Worm (Caenorhabditis elegans) whole organism, young adult: Measurements from ENCODE around the gene R11D1.3.

ENCODE experiments used
- B0035.1 ChIP-seq: sonication (generic microtip); optimal IDR thresholded peaks from 2 replicates; lab custom pipeline; 2016; ENCODE audit warnings: missing genetic modification characterization, mild to moderate bottlenecking, missing compliant biosample characterization, missing genotype, missing genetic modification reagents
- B0336.3 ChIP-seq: fragments of 200-800 bp; sonication (Bioruptor generic); IDR thresholded peaks from 2 replicates; pipeline ENCODE4 v1.3.6; 2022; ENCODE audit warnings: missing genetic modification characterization, missing compliant biosample characterization
- F49E8.2 ChIP-seq: sonication (generic microtip); optimal IDR thresholded peaks from 3 replicates; lab custom pipeline; 2017; ENCODE audit warnings: missing genetic modification characterization, mild to moderate bottlenecking, missing compliant biosample characterization, antibody characterized with exemption, moderate library complexity; ENCODE audit not compliant: insufficient read depth
- F57A8.1 ChIP-seq: fragments of 200-800 bp; sonication (Bioruptor generic); optimal IDR thresholded peaks from 2 replicates; lab custom pipeline; 2018; ENCODE audit warnings: mild to moderate bottlenecking, missing genetic modification characterization, moderate library complexity, missing compliant biosample characterization
- K12H6.12 ChIP-seq: fragments of 200-800 bp; sonication (Bioruptor generic); optimal IDR thresholded peaks from 2 replicates; lab custom pipeline; 2018; ENCODE audit warnings: mild to moderate bottlenecking, missing genetic modification characterization, missing compliant biosample characterization
- attf-6 ChIP-seq: fragments of 200-800 bp; sonication (Bioruptor generic); IDR thresholded peaks from 2 replicates; pipeline ENCODE4 v1.3.6; 2022; ENCODE audit warnings: missing genetic modification reagents, missing genetic modification characterization, missing compliant biosample characterization
- ceh-40 ChIP-seq: fragments of 200-800 bp; sonication (Bioruptor generic); IDR thresholded peaks from 2 replicates; pipeline ENCODE4 v1.3.6; 2022; ENCODE audit warnings: missing genetic modification characterization, missing compliant biosample characterization
- dpl-1 ChIP-seq: fragments of 150-350 bp; optimal IDR thresholded peaks from 2 replicates; lab custom pipeline; 2014; ENCODE audit warnings: missing biosample characterization, missing genetic modification reagents, missing genetic modification characterization
- egl-18 ChIP-seq: fragments of 200-800 bp; sonication (Bioruptor generic); IDR thresholded peaks from 2 replicates; pipeline ENCODE4 v1.3.6; 2022; ENCODE audit warnings: missing genetic modification reagents, missing genetic modification characterization, missing compliant biosample characterization
- ekl-4 ChIP-seq: fragments of 200-800 bp; sonication (Bioruptor generic); IDR thresholded peaks from 2 replicates; pipeline ENCODE4 v1.3.6; 2022; ENCODE audit warnings: missing genetic modification reagents, missing genetic modification characterization, missing compliant biosample characterization
- hmg-20 ChIP-seq: fragments of 200-800 bp; sonication (Bioruptor generic); IDR thresholded peaks from 2 replicates; pipeline ENCODE4 v1.3.6; 2022; ENCODE audit warnings: missing genetic modification reagents, missing genetic modification characterization, missing compliant biosample characterization
- lag-1 ChIP-seq: fragments of 200-800 bp; sonication (Bioruptor generic); IDR thresholded peaks from 2 replicates; pipeline ENCODE4 v1.3.6; 2022; ENCODE audit warnings: missing genetic modification reagents, missing genetic modification characterization, missing compliant biosample characterization
- let-526 ChIP-seq: fragments of 200-800 bp; sonication (Bioruptor generic); IDR thresholded peaks from 2 replicates; pipeline ENCODE4 v1.3.6; 2022; ENCODE audit warnings: missing genetic modification reagents, missing genetic modification characterization, missing compliant biosample characterization
- lin-35 ChIP-seq, 3 experiments: fragments of 150-350 bp in 2 of 3; sonication (generic microtip) in 1 of 3; optimal IDR thresholded peaks; 2 replicates each; lab custom pipeline; 2014 to 2018; ENCODE audit warnings: missing biosample characterization in 3 of 3, missing genetic modification characterization in 3 of 3, missing genetic modification reagents in 3 of 3
- lin-40 ChIP-seq: sonication (generic microtip); optimal IDR thresholded peaks from 2 replicates; lab custom pipeline; 2016; ENCODE audit warnings: missing genetic modification characterization, mild to moderate bottlenecking, missing compliant biosample characterization, missing genotype, missing genetic modification reagents
- lin-54 ChIP-seq: fragments of 200-800 bp; sonication (Bioruptor generic); optimal IDR thresholded peaks from 2 replicates; lab custom pipeline; 2018; ENCODE audit warnings: mild to moderate bottlenecking, missing genetic modification characterization, missing compliant biosample characterization
- madf-3 ChIP-seq: fragments of 200-800 bp; sonication (Bioruptor generic); IDR thresholded peaks from 2 replicates; pipeline ENCODE4 v1.3.6; 2022; ENCODE audit warnings: missing genetic modification reagents, missing genetic modification characterization, missing compliant biosample characterization
- madf-6 ChIP-seq: fragments of 200-800 bp; sonication (Bioruptor generic); IDR thresholded peaks from 2 replicates; pipeline ENCODE4 v1.3.6; 2022; ENCODE audit warnings: missing genetic modification reagents, missing genetic modification characterization, missing compliant biosample characterization
- mcd-1 ChIP-seq: fragments of 200-800 bp; sonication (Bioruptor generic); IDR thresholded peaks from 2 replicates; pipeline ENCODE4 v1.3.6; 2022; ENCODE audit warnings: missing genetic modification reagents, missing genetic modification characterization, missing compliant biosample characterization
- mel-28 ChIP-seq: sonication (generic microtip); optimal IDR thresholded peaks from 2 replicates; lab custom pipeline; 2016; ENCODE audit warnings: borderline replicate concordance, mild to moderate bottlenecking, missing genetic modification characterization, missing compliant biosample characterization
- nfyb-1 ChIP-seq: fragments of 200-800 bp; sonication (Bioruptor generic); IDR thresholded peaks from 2 replicates; pipeline ENCODE4 v1.3.6; 2022; ENCODE audit warnings: missing genetic modification reagents, missing genetic modification characterization, missing compliant biosample characterization
- nhr-179 ChIP-seq: sonication (generic microtip); optimal IDR thresholded peaks from 2 replicates; lab custom pipeline; 2016; ENCODE audit warnings: mild to moderate bottlenecking, missing genetic modification characterization, missing compliant biosample characterization
- nhr-27 ChIP-seq: fragments of 200-800 bp; sonication (Bioruptor generic); optimal IDR thresholded peaks from 2 replicates; lab custom pipeline; 2018; ENCODE audit warnings: mild to moderate bottlenecking, missing genetic modification characterization, moderate library complexity, missing compliant biosample characterization
- rec-8 ChIP-seq, 2 experiments: sonication (generic microtip); optimal IDR thresholded peaks; 2 replicates each; lab custom pipeline; 2016; ENCODE audit warnings: mild to moderate bottlenecking in 2 of 2, missing genetic modification characterization in 2 of 2, missing genetic modification reagents in 2 of 2, missing genotype in 2 of 2, missing biosample characterization in 1 of 2, missing compliant biosample characterization in 1 of 2, moderate library complexity in 1 of 2
- repo-1 ChIP-seq: sonication (generic microtip); optimal IDR thresholded peaks from 2 replicates; lab custom pipeline; 2017; ENCODE audit warnings: mild to moderate bottlenecking, missing genetic modification characterization, missing compliant biosample characterization
- snpc-1.1 ChIP-seq: sonication (generic microtip); optimal IDR thresholded peaks from 2 replicates; lab custom pipeline; 2017; ENCODE audit warnings: missing genetic modification characterization, mild to moderate bottlenecking, missing compliant biosample characterization, antibody characterized with exemption, moderate library complexity, missing genotype, missing genetic modification reagents; ENCODE audit not compliant: insufficient read depth
- snpc-1.3 ChIP-seq: sonication (generic microtip); optimal IDR thresholded peaks from 2 replicates; lab custom pipeline; 2017; ENCODE audit warnings: missing genetic modification characterization, mild to moderate bottlenecking, missing compliant biosample characterization, antibody characterized with exemption, moderate library complexity, missing genotype, missing genetic modification reagents; ENCODE audit not compliant: insufficient read depth
- snpc-3.4 ChIP-seq: sonication (generic microtip); optimal IDR thresholded peaks from 2 replicates; lab custom pipeline; 2017; ENCODE audit warnings: missing genetic modification characterization, mild to moderate bottlenecking, missing compliant biosample characterization, antibody characterized with exemption, moderate library complexity, missing genotype, missing genetic modification reagents
- tbp1 ChIP-seq: fragments of 200-800 bp; sonication (Bioruptor generic); optimal IDR thresholded peaks from 2 replicates; lab custom pipeline; 2018; ENCODE audit warnings: mild to moderate bottlenecking, missing genetic modification characterization, missing compliant biosample characterization
- tbx-9 ChIP-seq: sonication (generic microtip); optimal IDR thresholded peaks from 2 replicates; lab custom pipeline; 2016; ENCODE audit warnings: borderline replicate concordance, missing genetic modification characterization, inconsistent platforms, missing compliant biosample characterization
- tlf-1 ChIP-seq: fragments of 200-800 bp; sonication (Bioruptor generic); optimal IDR thresholded peaks from 2 replicates; lab custom pipeline; 2018; ENCODE audit warnings: mild to moderate bottlenecking, missing genetic modification characterization, missing compliant biosample characterization
- unc-62 ChIP-seq: fragments of 150-350 bp; optimal IDR thresholded peaks from 2 replicates; lab custom pipeline; 2014; ENCODE audit warnings: missing biosample characterization, missing genetic modification reagents, missing genetic modification characterization
- xnd-1 ChIP-seq: sonication (generic microtip); optimal IDR thresholded peaks from 2 replicates; lab custom pipeline; 2016; ENCODE audit warnings: missing genotype, missing genetic modification reagents, missing genetic modification characterization, missing compliant biosample characterization
- zfh-2 ChIP-seq: fragments of 200-800 bp; sonication (Bioruptor generic); conservative IDR thresholded peaks from 2 replicates; pipeline ENCODE4 v1.3.6; 2022; ENCODE audit warnings: missing genetic modification reagents, missing genetic modification characterization, missing compliant biosample characterization
- ztf-25 ChIP-seq: fragments of 200-800 bp; sonication (Bioruptor generic); IDR thresholded peaks from 2 replicates; pipeline ENCODE4 v1.3.6; 2022; ENCODE audit warnings: missing genetic modification reagents, missing genetic modification characterization, missing compliant biosample characterization
- ztf-26 ChIP-seq: sonication (generic microtip); optimal IDR thresholded peaks from 2 replicates; lab custom pipeline; 2017; ENCODE audit warnings: missing genetic modification characterization, missing compliant biosample characterization

The R11D1.3 gene

ce11 chrV:12728062-12728665 is 16.3 kb upstream of the R11D1.3 start, which contains the start of the genes rpl-28 and mrpl-49 (continued):
- no peak for TF ChIP-seq xnd-1 (tag; lab: Kevin White, UChicago)
- TF ChIP-seq ceh-40, result no peak
- no peak for TF ChIP-seq attf-6 (GFP tag; lab: Robert Waterston, UW)
- no peak for TF ChIP-seq snpc-1.1 (tag; lab: Kevin White, UChicago)

- TF ChIP-seq F57A8.1 (GFP tag; lab: Kevin White, UChicago), result no peak
- no peak for TF ChIP-seq lin-40 (tag; lab: Kevin White, UChicago)
- TF ChIP-seq madf-6 (GFP tag; lab: Robert Waterston, UW), result peak; percentile 54; the same call in 1 of the 2 replicates
- TF ChIP-seq repo-1 (tag; lab: Kevin White, UChicago), result no peak
- no peak for TF ChIP-seq tlf-1
- no peak for TF ChIP-seq B0035.1
- TF ChIP-seq rec-8 (tag; optimal IDR thresholded peaks at IDR 0.05; lab: Kevin White, UChicago), result no peak
- TF ChIP-seq lin-35 (GFP tag; optimal IDR thresholded peaks at IDR 0.05; lab: Kevin White, UChicago), result peak in 1 of 3 experiments; percentile 5
- no peak for TF ChIP-seq mcd-1 (GFP tag; lab: Robert Waterston, UW)
- TF ChIP-seq lag-1 (GFP tag; lab: Robert Waterston, UW), result no peak
- no peak for TF ChIP-seq madf-3 (GFP tag; lab: Robert Waterston, UW)
- TF ChIP-seq hmg-20 (GFP tag; lab: Robert Waterston, UW), result no peak
- peak; percentile 51 for TF ChIP-seq B0336.3
- 0 out of 2 replicates have a peak, but pooled peaks have one; percentile 29 for TF ChIP-seq nfyb-1
- TF ChIP-seq mel-28 (tag; lab: Kevin White, UChicago), result no peak
- TF ChIP-seq ztf-25 (GFP tag; lab: Robert Waterston, UW), result no peak
- TF ChIP-seq snpc-1.3 (tag; lab: Kevin White, UChicago), result no peak
- TF ChIP-seq ekl-4 (GFP tag; lab: Robert Waterston, UW), result 0 out of 2 replicates have a peak, but pooled peaks have one; percentile 34
- no peak for TF ChIP-seq tbx-9 (tag; lab: Kevin White, UChicago)
- TF ChIP-seq F49E8.2 (tag; lab: Kevin White, UChicago), result no peak
- no peak for TF ChIP-seq tbp1 (GFP tag; lab: Kevin White, UChicago)
- no peak for TF ChIP-seq zfh-2
- TF ChIP-seq snpc-3.4 (tag; lab: Kevin White, UChicago), result no peak
- no peak for TF ChIP-seq egl-18 (GFP tag; lab: Robert Waterston, UW)
- TF ChIP-seq unc-62 (GFP tag; lab: Kevin White, UChicago), result no peak
- peak; percentile 9 for TF ChIP-seq lin-54 (GFP tag; lab: Kevin White, UChicago)
Measured at ce11 chrV:12727104-12727637, 15.3 kb upstream of the R11D1.3 start, which contains the start of gene R11D1.13. R11D1.13 (plus strand) TSS chrV:12727154.

DNA sequence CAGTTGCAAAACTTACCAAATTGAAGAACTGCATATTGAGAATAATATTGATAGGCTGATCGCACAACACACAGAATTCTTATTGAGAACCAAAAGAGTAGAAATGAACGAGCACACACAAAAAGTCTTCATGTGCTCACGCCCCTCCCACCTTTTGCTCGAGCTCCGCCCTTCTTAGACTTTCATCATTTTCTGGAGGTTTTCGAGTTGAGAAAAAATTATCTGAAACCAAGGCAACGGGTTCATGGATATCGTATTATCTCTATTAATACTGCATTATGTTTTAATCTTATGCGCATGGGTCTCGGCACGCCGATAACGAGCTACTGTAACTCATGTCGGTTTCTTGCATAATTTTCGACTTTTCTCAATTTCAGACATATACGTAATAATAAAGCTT is 14.0 kb upstream of the R11D1.3 start, which contains the start of gene R11D1.12:
R11D1.12 (minus strand) TSS at position 101 of the 400 bp plus-strand sequence.
- TF ChIP-seq ztf-26 (tag; lab: Kevin White, UChicago) (no peak), nhr-179 (tag; lab: Kevin White, UChicago) (no peak), nhr-27 (tag; lab: Kevin White, UChicago) (no peak), K12H6.12 (tag; lab: Kevin White, UChicago) (no peak), xnd-1 (tag; lab: Kevin White, UChicago) (no peak), dpl-1 (GFP tag; lab: Kevin White, UChicago) (no peak), let-526 (no peak)
